Worm (Caenorhabditis elegans) whole organism, late embryonic: ENCODE data around the gene ZK1055.2.

Experiments
- C08G9.2 ChIP-seq: sonication (generic microtip); optimal IDR thresholded peaks from 2 replicates; lab custom pipeline; 2016; ENCODE audit warnings: mild to moderate bottlenecking, missing genetic modification characterization, moderate library complexity, missing compliant biosample characterization
- Y22D7AL.16 ChIP-seq: sonication (generic microtip); optimal IDR thresholded peaks from 2 replicates; lab custom pipeline; 2016; ENCODE audit warnings: missing genetic modification characterization, missing compliant biosample characterization
- ahr-1 ChIP-seq: sonication (generic microtip); optimal IDR thresholded peaks from 2 replicates; lab custom pipeline; 2016; ENCODE audit warnings: missing genetic modification characterization, missing compliant biosample characterization
- ama-1 ChIP-seq: fragments of 150-350 bp; optimal IDR thresholded peaks from 2 replicates; lab custom pipeline; 2014
- ceh-18 ChIP-seq: sonication (generic microtip); optimal IDR thresholded peaks from 2 replicates; lab custom pipeline; 2016; ENCODE audit warnings: missing genetic modification characterization, missing compliant biosample characterization
- ceh-19 ChIP-seq: fragments of 200-800 bp; sonication (Bioruptor generic); optimal IDR thresholded peaks from 2 replicates; lab custom pipeline; 2018; ENCODE audit warnings: mild to moderate bottlenecking, missing genetic modification characterization, missing compliant biosample characterization
- ceh-24 ChIP-seq: sonication (generic microtip); optimal IDR thresholded peaks from 2 replicates; lab custom pipeline; 2016; ENCODE audit warnings: mild to moderate bottlenecking, missing genetic modification characterization, missing compliant biosample characterization
- ceh-31 ChIP-seq: sonication (generic microtip); optimal IDR thresholded peaks from 2 replicates; lab custom pipeline; 2016; ENCODE audit warnings: missing genetic modification characterization, missing compliant biosample characterization
- ceh-48 ChIP-seq: sonication (generic microtip); optimal IDR thresholded peaks from 2 replicates; lab custom pipeline; 2016; ENCODE audit warnings: missing genetic modification characterization, inconsistent platforms, missing compliant biosample characterization
- che-1 ChIP-seq: sonication (generic microtip); optimal IDR thresholded peaks from 2 replicates; lab custom pipeline; 2016; ENCODE audit warnings: mild to moderate bottlenecking, missing genetic modification characterization, missing compliant biosample characterization
- dve-1 ChIP-seq: sonication (generic microtip); optimal IDR thresholded peaks from 2 replicates; lab custom pipeline; 2017; ENCODE audit warnings: antibody characterized with exemption, mild to moderate bottlenecking, missing genetic modification characterization, missing compliant biosample characterization
- elt-2 ChIP-seq: sonication (generic microtip); optimal IDR thresholded peaks from 2 replicates; lab custom pipeline; 2016; ENCODE audit warnings: missing genetic modification reagents, missing genetic modification characterization, missing compliant biosample characterization
- elt-4 ChIP-seq: sonication (generic microtip); optimal IDR thresholded peaks from 2 replicates; lab custom pipeline; 2016; ENCODE audit warnings: missing genetic modification characterization, missing compliant biosample characterization
- ets-4 ChIP-seq: sonication (generic microtip); optimal IDR thresholded peaks from 2 replicates; lab custom pipeline; 2016; ENCODE audit warnings: missing genetic modification characterization, missing compliant biosample characterization
- eyg-1 ChIP-seq: sonication (generic microtip); optimal IDR thresholded peaks from 2 replicates; lab custom pipeline; 2016; ENCODE audit warnings: missing genotype, missing genetic modification characterization, missing compliant biosample characterization
- fax-1 ChIP-seq: sonication (generic microtip); optimal IDR thresholded peaks from 2 replicates; lab custom pipeline; 2016; ENCODE audit warnings: missing genotype, missing genetic modification characterization, missing compliant biosample characterization
- hlh-15 ChIP-seq: sonication (generic microtip); optimal IDR thresholded peaks from 2 replicates; lab custom pipeline; 2016; ENCODE audit warnings: missing genetic modification characterization, missing compliant biosample characterization
- hlh-6 ChIP-seq: sonication (generic microtip); optimal IDR thresholded peaks from 2 replicates; lab custom pipeline; 2016; ENCODE audit warnings: missing genotype, missing genetic modification characterization, missing compliant biosample characterization
- hlh-8 ChIP-seq: sonication (generic microtip); optimal IDR thresholded peaks from 2 replicates; lab custom pipeline; 2016; ENCODE audit warnings: missing genotype, missing genetic modification characterization, missing compliant biosample characterization
- madf-2 ChIP-seq: sonication (generic microtip); optimal IDR thresholded peaks from 2 replicates; lab custom pipeline; 2017; ENCODE audit warnings: missing genetic modification characterization, missing compliant biosample characterization
- mec-3 ChIP-seq: sonication (generic microtip); optimal IDR thresholded peaks from 2 replicates; lab custom pipeline; 2016; ENCODE audit warnings: borderline replicate concordance, missing genetic modification characterization, missing compliant biosample characterization
- nfya-1 ChIP-seq: sonication (generic microtip); optimal IDR thresholded peaks from 2 replicates; lab custom pipeline; 2017; ENCODE audit warnings: missing genetic modification characterization, mild to moderate bottlenecking, missing compliant biosample characterization, antibody characterized with exemption, moderate library complexity
- npax-4 ChIP-seq: sonication (generic microtip); optimal IDR thresholded peaks from 2 replicates; lab custom pipeline; 2016; ENCODE audit warnings: missing genetic modification characterization, missing compliant biosample characterization
- odd-2 ChIP-seq: sonication (generic microtip); optimal IDR thresholded peaks from 2 replicates; lab custom pipeline; 2017; ENCODE audit warnings: antibody characterized with exemption, mild to moderate bottlenecking, missing genetic modification characterization, missing compliant biosample characterization
- pag-3 ChIP-seq: sonication (generic microtip); optimal IDR thresholded peaks from 2 replicates; lab custom pipeline; 2016; ENCODE audit warnings: missing compliant biosample characterization, missing genetic modification characterization, borderline replicate concordance
- pat-9 ChIP-seq: fragments of 200-800 bp; sonication (Bioruptor generic); optimal IDR thresholded peaks from 2 replicates; lab custom pipeline; 2018; ENCODE audit warnings: mild to moderate bottlenecking, missing genetic modification characterization, moderate library complexity, missing compliant biosample characterization
- pax-1 ChIP-seq: fragments of 150-350 bp; optimal IDR thresholded peaks from 2 replicates; lab custom pipeline; 2014; ENCODE audit warnings: missing biosample characterization, missing genetic modification characterization
- pha-2 ChIP-seq: sonication (generic microtip); optimal IDR thresholded peaks from 2 replicates; lab custom pipeline; 2017; ENCODE audit warnings: mild to moderate bottlenecking, missing genetic modification characterization, missing compliant biosample characterization
- pha-4 ChIP-seq: fragments of 150-350 bp; optimal IDR thresholded peaks from 2 replicates; lab custom pipeline; 2018; ENCODE audit warnings: missing biosample characterization, missing genetic modification reagents, missing genetic modification characterization
- pqm-1 ChIP-seq: sonication (generic microtip); optimal IDR thresholded peaks from 2 replicates; lab custom pipeline; 2016; ENCODE audit warnings: missing genetic modification characterization, missing compliant biosample characterization
- ref-2 ChIP-seq: sonication (generic microtip); optimal IDR thresholded peaks from 2 replicates; lab custom pipeline; 2016; ENCODE audit warnings: missing genetic modification characterization, missing compliant biosample characterization
- rnt-1 ChIP-seq: sonication (generic microtip); optimal IDR thresholded peaks from 2 replicates; lab custom pipeline; 2016; ENCODE audit warnings: missing genetic modification characterization, missing compliant biosample characterization
- sox-2 ChIP-seq: fragments of 200-800 bp; sonication (Bioruptor generic); IDR thresholded peaks from 2 replicates; pipeline ENCODE4 v1.3.6; 2022; ENCODE audit warnings: missing genetic modification reagents, missing genetic modification characterization, missing compliant biosample characterization
- tbx-2 ChIP-seq: sonication (generic microtip); optimal IDR thresholded peaks from 2 replicates; lab custom pipeline; 2016; ENCODE audit warnings: missing genetic modification characterization, missing compliant biosample characterization
- ttx-3 ChIP-seq: sonication (generic microtip); optimal IDR thresholded peaks from 2 replicates; lab custom pipeline; 2016; ENCODE audit warnings: missing genetic modification reagents, missing genetic modification characterization, missing compliant biosample characterization
- unc-42 ChIP-seq: sonication (generic microtip); optimal IDR thresholded peaks from 2 replicates; lab custom pipeline; 2016; ENCODE audit warnings: missing genotype, missing genetic modification characterization, missing compliant biosample characterization
- unc-55 ChIP-seq: sonication (generic microtip); optimal IDR thresholded peaks from 2 replicates; lab custom pipeline; 2017; ENCODE audit warnings: missing biosample characterization, missing genetic modification reagents, missing genetic modification characterization
- zip-5 ChIP-seq: sonication (generic microtip); optimal IDR thresholded peaks from 2 replicates; lab custom pipeline; 2016; ENCODE audit warnings: missing genetic modification characterization, missing compliant biosample characterization
- ztf-16 ChIP-seq: sonication (generic microtip); optimal IDR thresholded peaks from 2 replicates; lab custom pipeline; 2017; ENCODE audit warnings: missing genetic modification characterization, missing compliant biosample characterization

The ZK1055.2 gene

DNA sequence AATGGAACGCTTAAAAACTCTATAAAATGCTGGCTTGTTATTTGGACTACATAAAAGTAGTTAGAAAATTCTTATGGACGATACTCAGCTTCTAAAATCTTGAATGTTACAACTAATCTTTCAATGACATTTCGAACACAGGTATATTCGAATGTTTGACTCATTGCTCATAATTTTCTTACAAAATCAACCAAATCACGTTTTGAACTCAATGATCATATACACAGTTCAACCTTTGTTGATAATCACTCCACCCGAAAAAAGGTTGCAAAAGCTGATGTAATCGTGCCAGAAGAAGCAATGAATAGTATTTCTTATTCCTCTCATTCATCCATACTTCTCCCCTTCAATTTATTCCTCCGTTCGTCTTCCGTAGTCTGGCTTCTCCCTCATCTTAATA, 41.2 kb upstream of the ZK1055.2 start, which contains the start of gene K04A8.20:
Gene K04A8.20 (plus strand): TSS at position 301 of the 400 bp plus-strand sequence.
- TF ChIP-seq ceh-48 (tag; lab: Kevin White, UChicago): no peak
- TF ChIP-seq tbx-2 (tag; lab: Kevin White, UChicago): no peak
- TF ChIP-seq elt-2: no peak
- TF ChIP-seq pat-9 (tag; lab: Kevin White, UChicago): no peak
- no peak for TF ChIP-seq eyg-1
- no peak for TF ChIP-seq fax-1 (tag; lab: Kevin White, UChicago)
- TF ChIP-seq pag-3 (tag; lab: Kevin White, UChicago): no peak
- TF ChIP-seq ahr-1 (tag; lab: Kevin White, UChicago): no peak
- TF ChIP-seq, all 69 proteins: peak for 0

DNA sequence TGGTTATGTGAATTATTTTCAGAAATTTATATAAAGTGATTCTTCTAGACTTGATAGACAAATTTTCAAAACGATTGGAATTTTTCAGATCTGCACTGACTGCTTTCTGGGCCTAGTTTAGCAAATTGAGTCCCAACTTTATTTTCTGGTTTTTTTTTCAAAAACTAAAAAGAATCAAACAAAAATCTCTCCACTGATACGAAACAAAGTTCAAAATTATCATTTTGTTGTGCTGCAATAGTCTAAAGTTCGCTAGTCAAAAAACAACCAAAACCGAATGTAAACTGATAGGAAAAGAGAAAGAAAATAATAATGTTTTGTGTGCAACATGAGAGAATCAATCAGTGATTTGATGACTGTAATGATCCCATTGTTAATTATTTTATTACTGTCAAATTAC, 40.5 kb upstream of the ZK1055.2 start, which contains the start of gene lipl-4:
Gene lipl-4 (plus strand): TSS at position 301 of the 400 bp plus-strand sequence.
- TF ChIP-seq che-1 (no peak), ceh-19 (GFP tag; lab: Kevin White, UChicago) (no peak), npax-4 (no peak), ahr-1 (tag; lab: Kevin White, UChicago) (no peak)

- TF ChIP-seq elt-2 (peak; percentile 11), madf-2 (no peak)
Measured at ce11 chrV:6551707-6552390, 38.5 kb upstream of the ZK1055.2 start, which contains the start of gene twk-10. TSS of gene twk-10 (plus strand) at chrV:6552340.

ce11 chrV:6554308-6554707, 36.1 kb upstream of the ZK1055.2 start, which contains the start of gene K04A8.19:
TSS of gene K04A8.19 (minus strand) at chrV:6554408.
- TF ChIP-seq hlh-15 (tag; lab: Kevin White, UChicago) (no peak), pax-1 (tag; lab: Kevin White, UChicago) (no peak), hlh-6 (no peak), sox-2 (GFP tag; lab: Robert Waterston, UW) (no peak), unc-55 (no peak), ttx-3 (tag; lab: Kevin White, UChicago) (no peak), ceh-48 (tag; lab: Kevin White, UChicago) (no peak), zip-5 (tag; lab: Kevin White, UChicago) (no peak), pat-9 (tag; lab: Kevin White, UChicago) (no peak), pha-4 (tag; lab: Kevin White, UChicago) (no peak), rnt-1 (tag; lab: Kevin White, UChicago) (no peak), Y22D7AL.16 (tag; lab: Kevin White, UChicago) (no peak), ama-1 (lab: Kevin White, UChicago) (no peak), ztf-16 (tag; lab: Kevin White, UChicago) (no peak)

- TF ChIP-seq pqm-1 (tag; lab: Kevin White, UChicago): no peak
- no peak for TF ChIP-seq unc-42 (tag; lab: Kevin White, UChicago)
- no peak for TF ChIP-seq pha-2
- no peak for TF ChIP-seq ama-1 (lab: Kevin White, UChicago)
- no peak for TF ChIP-seq elt-4
- TF ChIP-seq ref-2 (tag; lab: Kevin White, UChicago): no peak
- TF ChIP-seq ets-4 (tag; lab: Kevin White, UChicago): no peak
- no peak for TF ChIP-seq ceh-18 (tag; lab: Kevin White, UChicago)
- no peak for TF ChIP-seq ceh-24 (tag; lab: Kevin White, UChicago)
- no peak for TF ChIP-seq pat-9 (tag; lab: Kevin White, UChicago)
- TF ChIP-seq dve-1 (tag; lab: Kevin White, UChicago): no peak
- TF ChIP-seq odd-2 (tag; lab: Kevin White, UChicago): no peak
- no peak for TF ChIP-seq elt-2
- no peak for TF ChIP-seq ceh-31
- TF ChIP-seq nfya-1 (tag; lab: Kevin White, UChicago): no peak
- TF ChIP-seq hlh-8: no peak
- TF ChIP-seq ahr-1 (tag; lab: Kevin White, UChicago): no peak
- no peak for TF ChIP-seq mec-3 (tag; lab: Kevin White, UChicago)
- TF ChIP-seq C08G9.2 (tag; lab: Kevin White, UChicago): no peak
Measured at ce11 chrV:6557035-6557434, 33.3 kb upstream of the ZK1055.2 start, which contains the start of gene spp-27. TSS of gene spp-27 (minus strand) at chrV:6557135.
